Fruit fly (Drosophila melanogaster) ovary, adult (tissue): Measurements from ENCODE around the gene CG5346.

Experiments used
- CG17801 ChIP-seq: fragments of 200-800 bp; optimal IDR thresholded peaks from 2 replicates; lab custom pipeline; 2019; ENCODE audit warnings: missing biosample characterization, mild to moderate bottlenecking, missing genetic modification characterization, moderate library complexity; ENCODE audit not compliant: partially characterized antibody

The CG5346 gene

DNA sequence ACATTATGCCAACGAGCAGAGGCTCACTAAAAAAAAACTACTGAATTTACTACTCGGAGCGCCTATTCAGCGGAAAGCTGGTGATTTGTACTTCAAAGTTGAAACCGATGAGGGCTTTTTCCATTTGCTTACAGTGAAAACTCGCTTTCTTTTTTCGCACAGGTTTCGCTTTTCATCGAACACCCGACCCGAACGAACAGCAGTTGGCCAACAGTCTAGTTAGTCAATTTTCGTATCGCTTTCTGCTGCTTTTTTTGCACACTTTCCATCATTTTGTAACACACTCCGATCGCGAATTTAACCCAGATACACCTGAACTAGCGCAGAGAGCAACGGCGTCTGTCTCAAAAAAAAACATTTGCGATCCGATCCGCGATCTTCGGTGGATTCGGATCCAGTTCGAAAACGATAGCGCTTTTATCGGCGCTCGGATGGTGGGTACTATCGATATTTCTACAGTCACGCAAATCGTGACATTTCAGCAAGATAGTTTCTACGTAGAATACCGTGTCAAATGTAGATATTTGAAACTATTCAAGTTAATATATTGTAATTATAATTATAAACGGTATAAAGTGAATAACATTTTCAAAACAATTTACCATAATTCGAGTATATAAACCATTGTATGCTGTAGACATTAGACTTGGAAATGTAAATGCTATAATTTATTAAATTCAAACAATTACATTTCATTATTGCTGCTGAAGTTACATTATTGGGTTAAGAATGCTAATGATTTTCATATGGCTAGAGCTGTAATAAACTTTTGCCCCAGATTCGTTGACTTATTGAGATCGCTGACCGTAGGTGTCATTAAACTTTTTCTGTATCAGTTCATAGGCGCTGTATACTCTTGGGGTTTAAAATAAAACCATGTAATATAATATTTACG is at the start of gene CG5346:
Gene CG5346, minus strand, starts transcription at position 400 of the 895 bp plus-strand sequence.
- peak; percentile 57 for TF ChIP-seq CG17801

DNA sequence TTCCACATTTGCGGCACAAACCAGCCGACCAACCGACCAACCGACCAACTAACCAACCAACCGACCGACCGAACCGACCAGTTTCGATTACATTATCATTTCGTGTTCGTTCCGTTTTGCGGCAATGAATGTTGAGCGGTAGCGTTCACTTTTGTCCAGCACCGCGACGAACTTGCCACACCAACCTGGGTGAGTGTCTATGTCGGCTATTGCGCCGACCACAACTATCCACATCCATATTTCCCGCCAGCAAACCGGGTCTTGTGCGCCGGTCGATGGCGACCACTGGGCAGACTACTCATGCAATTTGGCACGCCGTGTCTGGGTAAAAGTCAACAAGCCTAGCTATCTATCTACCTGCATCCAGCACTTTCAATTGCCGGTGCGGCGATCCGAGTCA is 48.5 kb upstream of the CG5346 start:
- no peak for TF ChIP-seq CG17801

DNA sequence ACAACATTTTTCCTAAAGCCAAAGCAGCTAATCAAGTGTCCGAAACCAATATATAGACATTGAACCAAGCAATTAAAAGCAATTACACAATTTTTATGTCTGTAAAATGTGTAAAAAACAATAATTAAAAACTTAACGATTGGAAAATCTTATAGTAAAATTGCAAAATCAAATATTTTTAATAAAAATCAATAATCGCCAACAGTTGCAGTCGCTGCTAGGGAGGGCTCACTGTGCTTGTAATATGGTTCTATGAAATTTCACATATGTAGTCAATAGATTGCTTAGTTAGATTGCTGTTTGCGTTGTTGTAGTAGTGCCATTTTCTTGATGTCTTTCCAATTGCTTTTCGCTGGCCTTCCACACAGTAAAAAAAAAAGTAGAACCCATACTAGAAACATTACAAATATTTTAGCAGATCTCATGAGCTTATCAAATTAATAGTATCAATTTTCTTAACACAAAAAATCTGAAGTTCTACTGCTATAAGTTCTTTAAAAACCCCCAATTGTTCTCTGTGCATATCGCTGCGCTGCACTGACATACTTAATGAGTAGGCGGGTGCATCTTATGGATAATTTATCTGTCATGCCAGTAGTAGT is 47.7 kb upstream of the CG5346 start:
- no peak for TF ChIP-seq CG17801

DNA sequence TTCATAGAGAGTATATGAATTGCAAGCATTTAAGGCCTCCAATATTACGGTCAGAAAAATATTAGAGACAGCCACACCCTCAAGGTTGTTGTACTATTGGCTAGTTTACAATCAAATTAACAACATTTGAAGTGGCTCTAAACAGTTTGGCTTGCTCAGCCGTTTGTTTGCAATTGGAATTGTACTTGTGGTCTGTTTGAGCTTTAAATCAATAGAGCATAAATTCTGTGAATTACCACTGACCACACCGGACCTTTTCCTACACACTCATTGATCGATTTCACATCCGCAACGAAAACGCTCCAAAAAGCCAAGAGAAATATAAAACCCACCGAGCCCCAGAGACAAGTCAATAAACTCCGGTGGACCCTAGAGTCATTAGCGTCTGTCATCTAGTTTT is 45.1 kb upstream of the CG5346 start:
- TF ChIP-seq CG17801, result no peak

DNA sequence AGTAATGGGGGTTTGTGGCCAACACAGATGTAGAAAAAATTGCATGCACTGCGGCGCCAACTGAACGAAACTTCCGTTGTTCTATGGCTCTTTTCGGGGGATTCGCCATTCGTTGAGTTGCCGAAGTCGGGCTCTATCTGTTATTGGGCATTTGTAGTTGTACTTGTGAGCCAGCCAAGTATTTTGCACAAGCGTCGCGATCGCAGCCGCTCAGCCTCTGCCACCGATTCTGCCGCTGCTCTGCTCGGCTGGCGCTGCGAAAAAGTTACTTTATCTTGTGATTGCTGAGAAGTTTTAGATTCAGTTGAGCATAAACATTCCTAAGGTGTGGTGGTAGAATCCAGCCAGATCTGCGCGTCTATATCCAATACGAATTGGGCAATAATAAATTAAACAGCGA is 41.4 kb upstream of the CG5346 start, which contains the start of gene CG33110:
Gene CG33110, plus strand, starts transcription at position 301 of the 400 bp plus-strand sequence.
- no peak for TF ChIP-seq CG17801

DNA sequence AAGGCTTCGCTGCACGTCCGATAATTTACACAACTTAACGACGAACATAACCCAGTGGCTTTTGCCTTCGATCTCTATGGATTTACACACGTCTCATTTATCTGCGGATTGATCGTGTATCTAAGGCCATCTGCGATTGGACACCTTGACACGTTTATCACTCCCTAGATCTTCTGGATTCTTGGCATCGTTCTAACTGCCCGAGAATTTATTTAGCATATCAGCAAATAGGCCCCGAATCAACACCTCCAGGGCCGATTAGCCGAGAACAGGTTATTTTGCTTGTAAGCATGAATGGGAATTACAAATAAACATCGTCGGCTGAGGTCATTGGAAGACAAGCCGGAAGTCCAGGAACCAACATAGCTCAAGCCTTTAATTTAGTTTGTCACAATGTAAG is 40.0 kb upstream of the CG5346 start:
- no peak for TF ChIP-seq CG17801

DNA sequence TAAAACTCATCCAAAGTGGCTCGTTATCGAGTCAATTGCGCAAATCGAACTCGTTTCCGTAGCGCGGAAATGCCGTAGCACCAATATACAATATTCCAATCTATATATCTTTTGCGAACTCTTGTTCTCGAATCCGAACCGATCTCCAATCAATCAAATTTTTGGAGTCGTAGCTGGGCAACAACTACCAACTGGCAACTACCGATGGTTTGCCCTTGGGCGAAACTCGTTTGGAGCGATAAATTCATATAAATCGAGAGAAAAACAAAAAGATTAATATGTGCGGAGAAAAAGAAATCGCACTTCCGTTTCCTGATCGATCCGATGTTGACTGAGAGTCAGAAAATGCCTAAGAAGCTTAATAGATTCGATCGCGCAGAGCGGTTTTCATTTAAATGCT is 37.3 kb upstream of the CG5346 start:
- TF ChIP-seq CG17801, result no peak

DNA sequence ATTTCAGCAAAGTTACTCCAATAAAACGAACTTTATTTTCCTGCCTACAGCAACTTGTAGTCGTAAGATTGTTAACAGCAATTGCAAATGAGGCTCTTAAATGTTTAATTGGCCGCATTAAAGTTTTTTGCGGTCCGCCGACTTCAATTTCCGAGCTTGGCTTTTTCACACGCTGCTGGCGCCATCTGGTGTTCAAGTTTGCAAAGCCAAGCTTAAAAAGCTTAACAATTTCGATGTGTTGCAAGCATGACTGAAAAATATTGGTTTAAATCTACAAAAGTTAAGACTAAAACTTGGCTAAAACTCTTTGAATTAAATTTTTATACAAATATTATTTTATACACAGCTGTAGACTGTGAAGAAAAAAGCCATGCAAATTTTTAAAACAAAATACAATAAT is 36.2 kb upstream of the CG5346 start:
- TF ChIP-seq CG17801, result no peak

DNA sequence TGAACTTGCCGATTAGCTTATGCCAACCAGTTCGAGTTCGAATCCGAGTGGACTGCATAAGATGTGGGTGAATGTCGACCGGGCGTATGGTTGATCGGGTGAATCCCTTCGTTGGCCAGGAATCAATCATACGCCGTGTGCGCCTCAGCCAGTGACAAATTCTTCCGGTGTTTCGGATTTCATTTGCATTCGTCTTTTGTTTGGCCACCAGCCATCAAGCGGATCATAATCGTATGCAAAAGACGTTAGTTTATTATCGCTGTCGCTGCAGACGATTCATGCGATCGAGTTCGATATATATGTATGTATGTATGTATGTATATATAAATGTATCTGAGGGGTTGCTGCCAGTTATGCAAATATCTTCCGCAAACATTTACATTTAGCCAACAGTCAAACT is 35.6 kb upstream of the CG5346 start:
- no peak for TF ChIP-seq CG17801

DNA sequence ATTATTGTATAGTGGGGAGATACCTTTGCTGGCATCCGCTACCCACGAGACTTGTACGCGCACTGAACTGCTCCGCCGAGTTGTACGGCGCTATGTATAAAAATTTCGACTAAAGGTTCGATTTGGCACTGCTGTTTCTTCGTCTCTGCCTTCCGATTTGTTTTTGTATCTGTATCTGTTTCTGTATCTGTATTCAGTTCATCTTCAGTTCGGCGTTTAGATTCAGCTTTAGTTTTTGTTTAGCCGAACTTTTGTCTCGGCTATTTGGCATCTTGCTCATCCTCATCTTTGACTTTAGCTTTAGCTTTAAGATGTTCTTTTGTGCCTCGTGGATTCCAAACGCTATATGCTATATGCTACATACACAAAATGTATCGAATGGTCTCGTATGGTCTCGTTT is 34.0 kb upstream of the CG5346 start, which contains the start of gene sit:
Gene sit, minus strand, starts transcription at position 71 of the 400 bp plus-strand sequence.
- no peak for TF ChIP-seq CG17801

DNA sequence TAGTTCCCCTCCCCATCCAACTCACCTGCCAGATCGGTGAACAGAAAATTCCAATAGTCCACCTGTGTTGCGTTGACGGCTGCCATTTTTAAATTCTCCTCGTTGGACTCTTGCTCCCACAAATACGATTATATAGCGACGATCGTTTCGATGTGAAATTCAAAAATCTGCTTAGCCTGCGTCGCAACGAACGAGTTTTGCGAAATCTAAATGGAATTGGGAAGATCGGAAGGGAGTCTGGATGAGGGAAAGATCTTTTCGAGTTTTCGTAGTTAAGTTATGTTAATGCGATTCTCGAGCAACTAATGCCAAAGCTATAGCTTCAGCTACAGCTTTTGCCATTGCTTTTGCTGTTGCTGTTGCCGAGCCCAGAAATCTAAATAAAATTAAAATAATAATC is 31.8 kb upstream of the CG5346 start:
- no peak for TF ChIP-seq CG17801

DNA sequence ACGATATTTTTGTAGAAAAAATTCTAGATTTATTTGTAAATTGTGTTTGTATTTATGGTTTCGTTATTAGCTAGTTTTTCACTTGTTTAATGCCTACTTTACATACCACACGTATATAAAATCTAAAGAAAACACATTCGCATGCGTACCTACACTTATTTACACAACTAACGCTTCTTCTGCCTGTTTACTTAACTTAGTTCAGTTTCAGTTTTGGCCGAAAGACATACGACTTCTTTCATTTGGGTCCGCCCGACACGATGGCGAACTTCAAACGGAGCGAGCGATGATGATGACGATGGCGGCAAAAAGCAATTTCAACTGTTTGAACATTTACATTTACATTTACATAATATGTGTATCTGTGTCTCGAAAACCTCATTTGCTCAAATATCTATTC is 29.9 kb upstream of the CG5346 start:
- no peak for TF ChIP-seq CG17801

DNA sequence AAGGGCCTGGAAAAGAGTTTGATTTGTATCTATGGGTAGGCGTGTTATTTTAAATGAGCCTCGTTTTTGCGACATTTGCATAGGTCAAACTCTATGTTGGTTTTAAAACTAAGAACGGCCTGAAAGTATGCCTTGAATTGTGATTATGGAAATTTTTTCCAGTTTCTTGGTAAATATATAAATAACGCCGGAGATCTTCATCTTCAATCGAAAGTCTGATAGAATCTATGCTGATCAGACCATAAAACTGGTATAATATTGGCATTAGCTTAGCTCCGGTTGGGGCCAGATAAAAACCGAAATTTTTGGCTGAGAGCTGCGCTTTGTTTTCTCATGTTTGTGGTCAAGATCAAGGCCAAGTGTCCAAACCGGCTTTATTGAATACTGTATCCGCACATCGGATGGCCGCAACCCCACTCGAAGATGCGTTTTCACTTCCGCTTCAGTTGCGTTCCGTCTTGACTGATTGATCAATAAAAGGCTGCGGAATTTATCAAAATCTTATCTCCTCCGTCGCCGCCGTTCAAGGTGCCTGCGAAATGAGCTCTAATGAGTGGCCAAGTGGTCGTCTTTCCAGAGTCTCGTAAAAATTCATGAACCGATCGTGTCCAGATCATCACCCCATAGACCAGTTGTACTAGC is 28.8 kb upstream of the CG5346 start:
- TF ChIP-seq CG17801, result no peak

DNA sequence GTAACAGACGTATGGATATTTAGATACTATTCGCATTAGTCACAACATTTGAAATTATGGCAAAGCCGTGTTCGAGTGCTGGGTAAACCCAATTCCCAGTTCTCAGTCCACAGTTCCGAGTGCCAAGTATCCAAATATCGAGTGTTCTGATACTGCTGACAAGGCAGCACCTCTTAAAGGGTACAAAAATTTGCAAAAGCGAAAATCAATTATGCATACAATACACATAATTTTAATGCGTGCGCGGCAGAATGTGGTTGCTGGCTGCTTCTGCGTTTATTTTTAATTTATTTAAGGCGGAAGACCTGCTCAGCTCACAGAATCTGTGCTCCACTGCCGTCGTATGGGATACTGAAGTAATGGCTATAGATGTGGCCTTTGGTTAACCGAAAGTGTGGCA is 24.2 kb upstream of the CG5346 start:
- no peak for TF ChIP-seq CG17801

DNA sequence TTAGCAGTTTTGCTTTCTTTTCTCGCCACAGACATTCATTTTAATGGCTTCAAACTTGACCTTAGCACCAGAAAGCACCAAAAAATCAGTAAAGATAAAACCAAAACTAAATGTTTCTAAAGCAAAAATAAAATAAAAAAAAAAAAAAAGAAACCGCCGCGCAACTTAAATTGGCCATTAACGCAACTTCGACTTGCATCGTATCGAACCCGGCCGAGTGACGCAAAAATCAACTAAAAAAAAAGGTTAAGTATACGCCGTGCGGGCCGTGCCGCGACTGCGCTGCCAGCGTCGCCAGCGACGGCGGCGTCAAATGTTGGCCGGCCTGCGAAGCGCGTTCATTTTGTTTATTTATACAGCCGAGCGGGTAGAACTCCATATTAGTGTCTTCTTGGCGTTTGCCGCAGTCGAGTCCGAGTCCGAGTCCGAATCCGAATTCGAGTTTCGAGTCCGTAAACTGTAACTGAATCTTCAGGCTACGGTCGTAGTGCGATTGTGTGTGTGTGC is 21.9 kb upstream of the CG5346 start, which contains the start of gene bond:
Gene bond, plus strand, starts transcription at position 375 of the 507 bp plus-strand sequence.
- TF ChIP-seq CG17801, result peak; percentile 5

DNA sequence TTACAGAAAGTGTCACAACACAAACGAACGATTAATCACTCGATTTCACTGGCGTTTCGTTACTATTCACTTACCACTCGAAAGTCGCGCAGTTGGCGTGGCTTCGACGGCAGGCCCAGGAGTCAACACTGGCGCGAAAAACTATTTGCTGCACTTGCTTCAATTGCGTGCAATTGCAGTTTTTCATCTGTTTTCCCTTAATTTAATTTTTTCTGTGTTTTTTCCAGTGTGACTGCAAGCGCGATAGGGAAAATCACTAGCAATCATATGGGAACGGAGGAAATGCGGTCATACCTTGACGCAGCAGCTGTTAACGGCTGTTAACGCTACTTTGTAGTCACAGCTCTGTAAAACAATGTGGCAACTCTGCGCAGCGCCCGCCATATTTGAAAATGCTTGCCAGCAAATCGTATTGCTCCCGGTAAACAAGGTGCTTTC is 19.1 kb upstream of the CG5346 start, which contains the start of gene AdipoR:
Gene AdipoR, minus strand, starts transcription at position 262 of the 438 bp plus-strand sequence.
- peak; percentile 15 for TF ChIP-seq CG17801

DNA sequence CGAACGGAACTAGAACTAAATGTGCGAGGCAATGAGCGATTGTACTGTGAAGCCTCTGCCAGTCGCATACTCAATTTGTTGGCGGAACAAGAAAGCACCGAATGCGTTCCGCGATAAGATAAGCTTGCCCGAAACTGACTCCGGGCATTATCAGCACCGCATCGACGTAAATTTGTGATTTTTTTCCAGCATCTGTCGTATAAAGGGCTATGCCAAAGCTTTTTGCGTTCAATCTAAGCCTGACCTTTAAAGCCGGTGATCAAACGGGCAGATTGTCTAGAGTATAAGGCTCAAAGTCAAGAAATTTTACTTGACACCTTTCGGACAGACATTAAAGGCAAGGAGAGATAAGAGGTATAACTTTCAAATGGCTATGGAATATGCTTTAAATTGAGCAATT is 17.6 kb upstream of the CG5346 start:
- no peak for TF ChIP-seq CG17801
